Fruit fly (Drosophila melanogaster): Measurements from ENCODE around the gene CG3402.

The CG3402 gene

dm6 chr3L:611639-612611, 40.8 kb downstream of the CG3402 start (continued):
- peak; percentile 11 for TF ChIP-seq gcm2 (GFP tag; optimal IDR thresholded peaks at IDR 0.05)
- TF ChIP-seq Vsx1 (GFP tag; optimal IDR thresholded peaks at IDR 0.05), result peak; percentile 64
- peak; percentile 59 for TF ChIP-seq CG15011 (GFP tag; optimal IDR thresholded peaks at IDR 0.05)
- TF ChIP-seq bbx (GFP tag; IDR thresholded peaks at IDR 0.05; ENCODE audit: partially characterized antibody), result no peak
- TF ChIP-seq z (GFP tag; IDR thresholded peaks at IDR 0.05), result no peak
- no peak for TF ChIP-seq sima (GFP tag; optimal IDR thresholded peaks at IDR 0.05)
- peak; percentile 81 for TF ChIP-seq CG12071 (GFP tag; optimal IDR thresholded peaks at IDR 0.05)
- peak; percentile 97 for TF ChIP-seq Med (GFP tag)
- no peak for TF ChIP-seq Hmx (GFP tag; optimal IDR thresholded peaks at IDR 0.05)
- TF ChIP-seq CG1233 (GFP tag; optimal IDR thresholded peaks at IDR 0.05), result peak; percentile 80
- TF ChIP-seq CG8388 (GFP tag; optimal IDR thresholded peaks at IDR 0.05), result peak; percentile 16
- TF ChIP-seq gsb (GFP tag; IDR thresholded peaks at IDR 0.05), result peak; percentile 76
- 0 out of 2 replicates have a peak, but pooled peaks have one; percentile 36 for TF ChIP-seq Poxn (GFP tag; IDR thresholded peaks at IDR 0.05)
- TF ChIP-seq CG32767 (GFP tag; IDR thresholded peaks at IDR 0.05), result peak; percentile 59; the same call in 1 of the 2 replicates
- TF ChIP-seq CG16779 (GFP tag; IDR thresholded peaks at IDR 0.05), result peak; percentile 76; the same call in 1 of the 2 replicates
- peak; percentile 76 for TF ChIP-seq CG14050 (GFP tag; IDR thresholded peaks at IDR 0.05)
- peak; percentile 70 for TF ChIP-seq rib (GFP tag; IDR thresholded peaks at IDR 0.05)
- TF ChIP-seq lbe (GFP tag; optimal IDR thresholded peaks at IDR 0.05), result no peak
- peak; percentile 62 for TF ChIP-seq CG3407 (GFP tag; optimal IDR thresholded peaks at IDR 0.05)
- peak; percentile 39 for TF ChIP-seq CG13894 (tag; optimal IDR thresholded peaks at IDR 0.05)
- TF ChIP-seq run (tag; optimal IDR thresholded peaks at IDR 0.05), result peak; percentile 14
- TF ChIP-seq Rx (GFP tag; IDR thresholded peaks at IDR 0.05), result peak; percentile 77
- TF ChIP-seq cad (GFP tag; optimal IDR thresholded peaks at IDR 0.05), result no peak
- peak; percentile 84 for TF ChIP-seq Meics (GFP tag; optimal IDR thresholded peaks at IDR 0.05)
- peak; percentile 78 for TF ChIP-seq zfh1 (GFP tag; IDR thresholded peaks at IDR 0.05)
- TF ChIP-seq CG7372 (GFP tag; IDR thresholded peaks at IDR 0.05), result peak; percentile 69
- peak; percentile 72 for TF ChIP-seq CG17385 (GFP tag; optimal IDR thresholded peaks at IDR 0.05)
- TF ChIP-seq Oaz (GFP tag; IDR thresholded peaks at IDR 0.05), result peak; percentile 58; the same call in 1 of the 2 replicates
- no peak for TF ChIP-seq CG4360 (GFP tag; IDR thresholded peaks at IDR 0.05)
- TF ChIP-seq Sry-δ (GFP tag; optimal IDR thresholded peaks at IDR 0.05), result peak; percentile 9
- TF ChIP-seq NfI (GFP tag; optimal IDR thresholded peaks at IDR 0.05), result peak; percentile 76
- peak; percentile 55 for TF ChIP-seq en (GFP tag; optimal IDR thresholded peaks at IDR 0.05)
- no peak for TF ChIP-seq Lim3 (GFP tag; IDR thresholded peaks at IDR 0.05)
- no peak for TF ChIP-seq CG18764 (GFP tag; optimal IDR thresholded peaks at IDR 0.05)
- TF ChIP-seq HLH4C (GFP tag; IDR thresholded peaks at IDR 0.05; ENCODE audit: partially characterized antibody), result no peak
- peak; percentile 14 for TF ChIP-seq CG14965 (GFP tag; optimal IDR thresholded peaks at IDR 0.05; ENCODE audit: borderline replicate concordance)
- TF ChIP-seq CG9817 (tag; optimal IDR thresholded peaks at IDR 0.05), result peak; percentile 75
- TF ChIP-seq Fer2 (tag; optimal IDR thresholded peaks at IDR 0.05), result peak; percentile 39
- peak; percentile 62; the same call in 2 of the 3 replicates for TF ChIP-seq B-H1 (GFP tag; IDR thresholded peaks at IDR 0.05)
- TF ChIP-seq Scr (GFP tag; IDR thresholded peaks at IDR 0.05; ENCODE audit: partially characterized antibody), result no peak
- peak in 1 of 2 experiments; percentile 21 for TF ChIP-seq chif (GFP tag; optimal IDR thresholded peaks at IDR 0.05)
- peak; percentile 41 for TF ChIP-seq CG11398 (GFP tag; optimal IDR thresholded peaks at IDR 0.05)
- TF ChIP-seq her (GFP tag; optimal IDR thresholded peaks at IDR 0.05), result peak; percentile 70
- TF ChIP-seq Ada2b (GFP tag; IDR thresholded peaks at IDR 0.05), result peak; percentile 68
- TF ChIP-seq CG7556 (GFP tag; optimal IDR thresholded peaks at IDR 0.05), result peak; percentile 63
- TF ChIP-seq Lpt (GFP tag; optimal IDR thresholded peaks at IDR 0.05), result no peak
- no peak for TF ChIP-seq CG1832 (GFP tag; optimal IDR thresholded peaks at IDR 0.05)
- TF ChIP-seq CG12744 (GFP tag; optimal IDR thresholded peaks at IDR 0.05), result peak; percentile 44
- no peak for TF ChIP-seq CTCF (GFP tag; optimal IDR thresholded peaks at IDR 0.05)

Data from whole organism, embryonic.